Worm (Caenorhabditis elegans) whole organism, L4 larva: ENCODE measurements around the gene pno-1.

ENCODE experiments used
- F10B5.3 ChIP-seq: sonication (generic microtip); optimal IDR thresholded peaks from 2 replicates; lab custom pipeline; 2016; ENCODE audit warnings: mild to moderate bottlenecking, missing genetic modification characterization, missing compliant biosample characterization
- F49E8.2 ChIP-seq: sonication (generic microtip); optimal IDR thresholded peaks from 2 replicates; lab custom pipeline; 2016; ENCODE audit warnings: missing compliant biosample characterization, mild to moderate bottlenecking, missing genetic modification characterization, borderline replicate concordance
- R02D3.7 ChIP-seq: fragments of 150-350 bp; sonication (generic microtip); optimal IDR thresholded peaks from 3 replicates; lab custom pipeline; 2014; ENCODE audit warnings: missing biosample characterization, missing genetic modification characterization
- T20F7.1 ChIP-seq: fragments of 200-800 bp; sonication (Bioruptor generic); optimal IDR thresholded peaks from 2 replicates; lab custom pipeline; 2018; ENCODE audit warnings: mild to moderate bottlenecking, missing genetic modification characterization, missing compliant biosample characterization
- Y75B8A.6 ChIP-seq: fragments of 200-800 bp; sonication (Bioruptor generic); IDR thresholded peaks from 2 replicates; pipeline ENCODE4 v1.3.6; 2022; ENCODE audit warnings: missing genetic modification reagents, missing genetic modification characterization, missing compliant biosample characterization
- ZK337.2 ChIP-seq: fragments of 200-800 bp; sonication (Bioruptor generic); IDR thresholded peaks from 2 replicates; pipeline ENCODE4 v1.3.6; 2022; ENCODE audit warnings: missing genetic modification reagents, missing genetic modification characterization, missing compliant biosample characterization
- ZK546.5 ChIP-seq, 2 experiments: sonication (generic microtip); optimal IDR thresholded peaks; 2 replicates each; lab custom pipeline; 2017; ENCODE audit warnings: missing biosample characterization in 2 of 2, missing genetic modification characterization in 2 of 2
- aha-1 ChIP-seq: fragments of 150-350 bp; peaks from one replicate; lab custom pipeline; 2014; ENCODE audit warnings: missing biosample characterization, missing genetic modification characterization
- ama-1 ChIP-seq: fragments of 150-350 bp; optimal IDR thresholded peaks from 2 replicates; lab custom pipeline; 2014; ENCODE audit warnings: inconsistent platforms, mixed read lengths
- arid-1 ChIP-seq: fragments of 200-800 bp; sonication (Bioruptor generic); conservative IDR thresholded peaks from 2 replicates; pipeline ENCODE4 v1.3.6; 2022; ENCODE audit warnings: missing genetic modification reagents, missing genetic modification characterization, missing compliant biosample characterization
- ceh-20 ChIP-seq: fragments of 200-800 bp; sonication (Bioruptor generic); IDR thresholded peaks from 2 replicates; pipeline ENCODE4 v1.3.6; 2022; ENCODE audit warnings: missing genetic modification reagents, missing genetic modification characterization, missing compliant biosample characterization
- ceh-32 ChIP-seq: sonication (generic microtip); optimal IDR thresholded peaks from 2 replicates; lab custom pipeline; 2016; ENCODE audit warnings: mild to moderate bottlenecking, missing genetic modification characterization, missing compliant biosample characterization; ENCODE audit not compliant: poor library complexity
- ceh-44 ChIP-seq: fragments of 200-800 bp; sonication (Bioruptor generic); IDR thresholded peaks from 2 replicates; pipeline ENCODE4 v1.3.6; 2022; ENCODE audit warnings: missing genetic modification reagents, missing genetic modification characterization, missing compliant biosample characterization
- ces-1 ChIP-seq: fragments of 150-350 bp; sonication (generic microtip); optimal IDR thresholded peaks from 4 replicates; lab custom pipeline; 2014; ENCODE audit warnings: missing biosample characterization, missing genetic modification reagents, missing genetic modification characterization
- ctbp-1 ChIP-seq: fragments of 200-800 bp; sonication (Bioruptor generic); IDR thresholded peaks from 2 replicates; pipeline ENCODE4 v1.3.6; 2022; ENCODE audit warnings: missing genetic modification reagents, missing genetic modification characterization, missing compliant biosample characterization
- daf-16 ChIP-seq, 3 experiments: sonication (generic microtip); optimal IDR thresholded peaks; 2 replicates each; lab custom pipeline; 2016 to 2017; ENCODE audit warnings: missing genetic modification characterization in 3 of 3, missing genetic modification reagents in 3 of 3, mild to moderate bottlenecking in 2 of 3, missing compliant biosample characterization in 2 of 3, missing biosample characterization in 1 of 3, moderate library complexity in 1 of 3
- daf-8 ChIP-seq: fragments of 200-800 bp; sonication (Bioruptor generic); IDR thresholded peaks from 2 replicates; pipeline ENCODE4 v1.3.6; 2022; ENCODE audit warnings: missing genetic modification characterization, missing compliant biosample characterization
- dmd-6 ChIP-seq: fragments of 200-800 bp; sonication (Bioruptor generic); IDR thresholded peaks from 2 replicates; pipeline ENCODE4 v1.3.6; 2022; ENCODE audit warnings: missing genetic modification reagents, missing genetic modification characterization, missing compliant biosample characterization
- dpl-1 ChIP-seq: fragments of 150-350 bp; optimal IDR thresholded peaks from 2 replicates; lab custom pipeline; 2014; ENCODE audit warnings: missing biosample characterization, missing genetic modification reagents, missing genetic modification characterization
- duxl-1 ChIP-seq: sonication (generic microtip); optimal IDR thresholded peaks from 2 replicates; lab custom pipeline; 2016; ENCODE audit warnings: mild to moderate bottlenecking, missing genetic modification characterization, moderate library complexity, missing compliant biosample characterization; ENCODE audit not compliant: poor library complexity
- dve-1 ChIP-seq: sonication (generic microtip); optimal IDR thresholded peaks from 2 replicates; lab custom pipeline; 2017; ENCODE audit warnings: antibody characterized with exemption, mild to moderate bottlenecking, missing genetic modification characterization, missing compliant biosample characterization; ENCODE audit not compliant: insufficient read depth
- egl-43 ChIP-seq: fragments of 200-800 bp; sonication (Bioruptor generic); IDR thresholded peaks from 2 replicates; pipeline ENCODE4 v1.3.6; 2022; ENCODE audit warnings: missing genetic modification reagents, missing genetic modification characterization, missing compliant biosample characterization
- fos-1 ChIP-seq: fragments of 150-350 bp; optimal IDR thresholded peaks from 2 replicates; lab custom pipeline; 2014; ENCODE audit warnings: missing biosample characterization, missing genetic modification characterization
- hlh-11 ChIP-seq: fragments of 200-800 bp; sonication (Bioruptor generic); optimal IDR thresholded peaks from 2 replicates; lab custom pipeline; 2018; ENCODE audit warnings: mild to moderate bottlenecking, missing genetic modification characterization, missing compliant biosample characterization
- hlh-30 ChIP-seq: sonication (generic microtip); optimal IDR thresholded peaks from 2 replicates; lab custom pipeline; 2017; ENCODE audit warnings: antibody characterized with exemption, mild to moderate bottlenecking, missing genetic modification characterization, missing compliant biosample characterization; ENCODE audit not compliant: insufficient read depth
- hmg-1.1 ChIP-seq: fragments of 200-800 bp; sonication (Bioruptor generic); IDR thresholded peaks from 2 replicates; pipeline ENCODE4 v1.3.6; 2022; ENCODE audit warnings: missing genetic modification reagents, missing genetic modification characterization, missing compliant biosample characterization
- jun-1 ChIP-seq: fragments of 150-350 bp; optimal IDR thresholded peaks from 2 replicates; lab custom pipeline; 2014; ENCODE audit warnings: missing biosample characterization, missing genetic modification reagents, missing genetic modification characterization
- mdl-1 ChIP-seq, 2 experiments: fragments of 150-350 bp in 1 of 2; sonication (generic microtip) in 1 of 2; optimal IDR thresholded peaks; 2 replicates each; lab custom pipeline; 2014 to 2017; ENCODE audit warnings: missing biosample characterization in 2 of 2, missing genetic modification characterization in 2 of 2
- nhr-102 ChIP-seq: sonication (generic microtip); optimal IDR thresholded peaks from 2 replicates; lab custom pipeline; 2016; ENCODE audit warnings: mild to moderate bottlenecking, missing genetic modification characterization, moderate library complexity, missing compliant biosample characterization
- nhr-25 ChIP-seq: sonication (generic microtip); optimal IDR thresholded peaks from 2 replicates; lab custom pipeline; 2017; ENCODE audit warnings: missing genetic modification characterization, mild to moderate bottlenecking, missing compliant biosample characterization, antibody characterized with exemption, moderate library complexity, borderline replicate concordance; ENCODE audit not compliant: insufficient read depth
- nhr-28 ChIP-seq: fragments of 150-350 bp; optimal IDR thresholded peaks from 2 replicates; lab custom pipeline; 2014; ENCODE audit warnings: missing biosample characterization, missing genetic modification characterization
- nhr-42 ChIP-seq: fragments of 200-800 bp; sonication (Bioruptor generic); IDR thresholded peaks from 2 replicates; pipeline ENCODE4 v1.3.6; 2022; ENCODE audit warnings: missing genetic modification characterization, missing compliant biosample characterization
- nhr-6 ChIP-seq: fragments of 150-350 bp; optimal IDR thresholded peaks from 2 replicates; lab custom pipeline; 2014; ENCODE audit warnings: missing biosample characterization, missing genetic modification characterization
- nhr-77 ChIP-seq: fragments of 150-350 bp; optimal IDR thresholded peaks from 2 replicates; lab custom pipeline; 2014; ENCODE audit warnings: missing biosample characterization, missing genetic modification characterization
- pqm-1 ChIP-seq: sonication (generic microtip); optimal IDR thresholded peaks from 2 replicates; lab custom pipeline; 2017; ENCODE audit warnings: missing biosample characterization, missing genetic modification characterization
- snpc-1.2 ChIP-seq: fragments of 200-800 bp; sonication (Bioruptor generic); IDR thresholded peaks from 2 replicates; pipeline ENCODE4 v1.3.6; 2022; ENCODE audit warnings: missing genetic modification reagents, missing genetic modification characterization, missing compliant biosample characterization
- spr-1 ChIP-seq: sonication (generic microtip); optimal IDR thresholded peaks from 2 replicates; lab custom pipeline; 2016; ENCODE audit warnings: mild to moderate bottlenecking, missing genetic modification characterization, missing compliant biosample characterization
- tag-97 ChIP-seq: fragments of 200-800 bp; sonication (Bioruptor generic); IDR thresholded peaks from 2 replicates; pipeline ENCODE4 v1.3.6; 2022; ENCODE audit warnings: missing genetic modification characterization, missing compliant biosample characterization
- unc-130 ChIP-seq: sonication (generic microtip); optimal IDR thresholded peaks from 2 replicates; lab custom pipeline; 2016; ENCODE audit warnings: missing genetic modification reagents, missing genetic modification characterization, missing compliant biosample characterization
- unc-62 ChIP-seq, 3 experiments: fragments of 150-350 bp in 1 of 3; sonication (generic microtip); optimal IDR thresholded peaks in 2 of 3; peaks in 1 of 3; 1 replicate in 1 of 3; 2 replicates in 2 of 3; lab custom pipeline; 2014 to 2017; ENCODE audit warnings: missing biosample characterization in 3 of 3, missing genetic modification characterization in 3 of 3, missing genetic modification reagents in 3 of 3, missing genotype in 1 of 3
- zip-11 ChIP-seq: fragments of 200-800 bp; sonication (Bioruptor generic); IDR thresholded peaks from 2 replicates; pipeline ENCODE4 v1.3.6; 2022; ENCODE audit warnings: missing genetic modification characterization, missing compliant biosample characterization
- ztf-7 ChIP-seq: fragments of 150-350 bp; optimal IDR thresholded peaks from 2 replicates; lab custom pipeline; 2014; ENCODE audit warnings: missing biosample characterization, missing genetic modification characterization

The pno-1 gene

DNA sequence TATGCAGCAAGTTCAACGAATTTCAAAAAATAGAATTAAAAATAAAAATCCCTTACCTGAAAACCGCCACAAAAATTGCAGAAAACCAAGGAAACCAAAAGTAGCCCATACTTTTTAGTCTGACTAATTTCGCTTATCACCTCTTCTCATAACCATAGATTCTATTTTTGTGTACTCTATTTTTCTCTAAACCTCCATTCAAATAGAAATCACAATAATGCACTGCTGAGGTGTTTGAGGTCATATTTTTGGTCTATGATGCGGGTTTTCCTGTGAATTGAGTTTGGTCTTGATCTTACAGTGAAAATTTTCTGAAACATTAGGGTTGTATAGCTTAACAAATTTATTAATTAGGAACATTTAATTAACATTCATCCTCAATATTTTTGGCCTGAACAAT lies 39.2 kb upstream of the pno-1 start, which contains the start of gene cyp-13A1:
Gene cyp-13A1, minus strand, starts transcription at position 156 of the 400 bp plus-strand sequence.
- peak; percentile 64 for TF ChIP-seq nhr-28
- no peak for TF ChIP-seq ztf-7 (tag; lab: Kevin White, UChicago)
- no peak for TF ChIP-seq unc-130 (GFP tag; lab: Kevin White, UChicago)
- TF ChIP-seq R02D3.7, result no peak
- no peak for TF ChIP-seq ces-1
- TF ChIP-seq unc-62 (GFP tag; optimal IDR thresholded peaks at IDR 0.05 in 1 of 2; lab: Kevin White, UChicago), result peak in 1 of 2 experiments; percentile 87
- no peak for TF ChIP-seq unc-62 (tag; optimal IDR thresholded peaks at IDR 0.05; lab: Kevin White, UChicago)
- no peak for TF ChIP-seq hlh-30 (tag; lab: Kevin White, UChicago)
- TF ChIP-seq ama-1 (lab: Kevin White, UChicago), result no peak
- TF ChIP-seq daf-16 (GFP tag; optimal IDR thresholded peaks at IDR 0.05; lab: Kevin White, UChicago), result no peak
- TF ChIP-seq daf-16 (tag; optimal IDR thresholded peaks at IDR 0.05; lab: Kevin White, UChicago), result no peak
- peak; percentile 27 for TF ChIP-seq nhr-77 (tag; lab: Kevin White, UChicago)
- no peak for TF ChIP-seq nhr-6 (tag; lab: Kevin White, UChicago)
- no peak for TF ChIP-seq ZK337.2 (GFP tag; lab: Robert Waterston, UW)
- no peak for TF ChIP-seq fos-1 (tag; lab: Kevin White, UChicago)
- no peak for TF ChIP-seq T20F7.1
- no peak for TF ChIP-seq duxl-1
- peak; percentile 27 for TF ChIP-seq pqm-1 (tag; lab: Kevin White, UChicago)
- TF ChIP-seq Y75B8A.6 (GFP tag; lab: Robert Waterston, UW), result no peak
- peak; percentile 67; the same call in 1 of the 2 replicates for TF ChIP-seq dmd-6 (GFP tag; lab: Robert Waterston, UW)
- no peak for TF ChIP-seq hmg-1.1
- TF ChIP-seq zip-11 (GFP tag; lab: Robert Waterston, UW), result no peak
- peak; percentile 15 for TF ChIP-seq nhr-102 (tag; lab: Kevin White, UChicago)
- TF ChIP-seq nhr-25 (tag; lab: Kevin White, UChicago), result no peak
- TF ChIP-seq daf-8 (GFP tag; lab: Robert Waterston, UW), result no peak
- no peak for TF ChIP-seq ceh-32 (tag; lab: Kevin White, UChicago)
- peak; percentile 6 for TF ChIP-seq dve-1 (tag; lab: Kevin White, UChicago)
- TF ChIP-seq mdl-1 (tag; optimal IDR thresholded peaks at IDR 0.05; lab: Kevin White, UChicago), result no peak
- TF ChIP-seq ceh-44 (GFP tag; lab: Robert Waterston, UW), result no peak
- no peak for TF ChIP-seq jun-1 (tag; lab: Kevin White, UChicago)
- no peak for TF ChIP-seq ceh-20 (GFP tag; lab: Robert Waterston, UW)
- TF ChIP-seq ctbp-1, result no peak
- TF ChIP-seq arid-1 (GFP tag; lab: Robert Waterston, UW), result no peak
- no peak for TF ChIP-seq spr-1 (tag; lab: Kevin White, UChicago)
- TF ChIP-seq nhr-42 (GFP tag; lab: Robert Waterston, UW), result no peak
- no peak for TF ChIP-seq tag-97 (GFP tag; lab: Robert Waterston, UW)
- no peak for TF ChIP-seq F49E8.2
- TF ChIP-seq, all 104 proteins: peak for 7

- TF ChIP-seq ZK546.5 (tag; optimal IDR thresholded peaks at IDR 0.05; lab: Kevin White, UChicago) (no peak), aha-1 (tag; lab: Kevin White, UChicago) (peak; percentile 9), F10B5.3 (no peak), snpc-1.2 (GFP tag; lab: Robert Waterston, UW) (no peak), dpl-1 (GFP tag; lab: Kevin White, UChicago) (no peak), ceh-20 (GFP tag; lab: Robert Waterston, UW) (no peak), egl-43 (GFP tag; lab: Robert Waterston, UW) (no peak), unc-62 (GFP tag; optimal IDR thresholded peaks at IDR 0.05 in 1 of 2; lab: Kevin White, UChicago) (peak in 1 of 2 experiments; percentile 19), unc-62 (tag; optimal IDR thresholded peaks at IDR 0.05; lab: Kevin White, UChicago) (no peak), hlh-11 (tag; lab: Kevin White, UChicago) (no peak), nhr-25 (tag; lab: Kevin White, UChicago) (no peak)
Measured at ce11 chrII:9778495-9778894, 35.8 kb upstream of the pno-1 start.
